Fruit fly (Drosophila melanogaster) whole organism, pupa: Measurements from ENCODE around the gene Dscam3.
A peak's percentile ranks its signal among the peaks of the same experiment; 100 is the strongest.

ENCODE experiments used
- CG10348 ChIP-seq: fragments of 200-800 bp; sonication (Bioruptor generic); IDR thresholded peaks from 2 replicates; pipeline ENCODE4 v1.3.6; 2022; ENCODE audit warnings: missing biosample characterization, missing genetic modification characterization
- CG12605 ChIP-seq: fragments of 200-800 bp; sonication (Bioruptor generic); IDR thresholded peaks from 2 replicates; pipeline ENCODE4 v1.3.6; 2022; ENCODE audit warnings: missing biosample characterization, missing genetic modification characterization
- CG13204 ChIP-seq: fragments of 200-800 bp; sonication (Bioruptor generic); optimal IDR thresholded peaks from 2 replicates; lab custom pipeline; 2018; ENCODE audit warnings: missing biosample characterization, mild to moderate bottlenecking, missing genetic modification characterization, moderate library complexity
- CG14655 ChIP-seq: fragments of 200-800 bp; sonication (Bioruptor generic); optimal IDR thresholded peaks from 3 replicates; lab custom pipeline; 2017; ENCODE audit warnings: mild to moderate bottlenecking, missing biosample characterization, missing genetic modification reagents, missing genetic modification characterization
- CG15710 ChIP-seq: fragments of 200-800 bp; sonication (Bioruptor generic); optimal IDR thresholded peaks from 2 replicates; lab custom pipeline; 2018; ENCODE audit warnings: missing biosample characterization, mild to moderate bottlenecking, missing genetic modification characterization, moderate library complexity
- CG17806 ChIP-seq: fragments of 200-800 bp; sonication (Bioruptor generic); optimal IDR thresholded peaks from 2 replicates; lab custom pipeline; 2018; ENCODE audit warnings: missing biosample characterization, mild to moderate bottlenecking, missing genetic modification characterization, moderate library complexity
- CG32121 ChIP-seq: fragments of 200-800 bp; sonication (Bioruptor generic); IDR thresholded peaks from 2 replicates; pipeline ENCODE4 v1.3.6; 2022; ENCODE audit warnings: missing biosample characterization, missing genetic modification characterization
- CG4496 ChIP-seq: fragments of 200-800 bp; sonication (Bioruptor generic); IDR thresholded peaks from 3 replicates; pipeline ENCODE4 v1.3.6; 2022; ENCODE audit warnings: missing biosample characterization, missing genetic modification characterization
- CG8159 ChIP-seq: fragments of 200-800 bp; sonication (Bioruptor generic); optimal IDR thresholded peaks from 3 replicates; lab custom pipeline; 2018; ENCODE audit warnings: missing biosample characterization, mild to moderate bottlenecking, missing genetic modification characterization, moderate library complexity
- EcR ChIP-seq: fragments of 200-800 bp; sonication (Bioruptor generic); optimal IDR thresholded peaks from 3 replicates; lab custom pipeline; 2019; ENCODE audit warnings: missing biosample characterization, missing genetic modification characterization, mild to moderate bottlenecking, moderate library complexity, missing genetic modification reagents
- Ets98B ChIP-seq: fragments of 200-800 bp; sonication (Bioruptor generic); IDR thresholded peaks from 2 replicates; pipeline ENCODE4 v1.3.6; 2022; ENCODE audit warnings: missing biosample characterization, missing genetic modification characterization
- fd96Ca ChIP-seq: fragments of 200-800 bp; sonication (Bioruptor generic); IDR thresholded peaks from 3 replicates; pipeline ENCODE4 v1.3.6; 2022; ENCODE audit warnings: missing biosample characterization, missing genetic modification characterization

DNA sequence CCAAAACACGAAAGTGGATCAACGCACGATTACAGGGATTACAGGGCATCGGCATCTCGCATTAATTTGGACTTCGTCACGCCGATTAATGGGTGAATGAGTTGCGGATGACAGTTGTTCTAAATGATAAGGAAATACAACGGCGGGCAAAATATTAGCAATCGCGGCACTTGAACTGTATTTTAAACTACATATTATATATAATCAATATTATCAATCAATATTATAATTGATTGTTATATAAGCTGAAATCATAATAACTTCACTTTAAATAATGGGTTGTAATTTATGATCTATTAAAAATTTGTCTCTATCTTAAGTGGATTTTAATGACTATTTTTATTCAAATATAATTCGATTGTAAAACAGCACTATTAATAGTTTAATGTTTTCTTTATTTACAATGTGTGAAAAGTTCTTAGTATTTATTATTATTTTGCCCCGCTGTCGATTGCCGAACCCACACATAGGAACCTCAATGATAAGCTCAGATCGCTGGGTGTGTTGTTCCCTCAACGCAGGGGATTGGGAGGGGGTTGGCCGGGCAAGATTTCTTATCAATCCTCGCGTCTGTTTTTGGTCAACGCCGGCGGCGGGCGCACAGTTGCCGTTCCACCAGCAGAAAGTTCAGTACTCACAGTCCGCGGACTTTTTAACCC is 29.8 kb upstream of the Dscam3 start:
- TF ChIP-seq CG12605 (GFP tag; lab: Robert Waterston, UW) (no peak), CG17806 (tag; lab: Kevin White, UChicago) (peak; percentile 35), EcR (peak; percentile 88), CG32121 (GFP tag; lab: Robert Waterston, UW) (0 out of 2 replicates have a peak, but pooled peaks have one; percentile 36), CG10348 (GFP tag; lab: Robert Waterston, UW) (no peak), CG14655 (GFP tag; lab: Kevin White, UChicago) (no peak), CG15710 (tag; lab: Kevin White, UChicago) (peak; percentile 65), CG8159 (peak; percentile 83), CG4496 (GFP tag; lab: Robert Waterston, UW) (no peak; the same call in 2 of the 3 replicates), CG13204 (peak; percentile 78), fd96Ca (no peak), Ets98B (no peak)
